Worm (Caenorhabditis elegans): ENCODE results near the gene rev-3.

- no peak for TF ChIP-seq snpc-4 (tag; optimal IDR thresholded peaks at IDR 0.05)
- TF ChIP-seq unc-62 (GFP tag; optimal IDR thresholded peaks at IDR 0.05): no peak
- no peak for TF ChIP-seq ceh-39 (tag; optimal IDR thresholded peaks at IDR 0.05)
- no peak for TF ChIP-seq M03D4.4 (tag; optimal IDR thresholded peaks at IDR 0.05)
- no peak for TF ChIP-seq lin-32 (GFP tag; optimal IDR thresholded peaks at IDR 0.05)
- TF ChIP-seq unc-120 (tag; optimal IDR thresholded peaks at IDR 0.05; ENCODE audit: poor library complexity, severe bottlenecking): no peak
These were observed 42.9 kb upstream of the rev-3 start, which contains the start of the genes R12B2.13 and mdt-15 for ce11 chrIII:5833376-5833775.
